Worm (Caenorhabditis elegans): ENCODE measurements around the gene sre-54.

The sre-54 gene

ce11 chrII:12332624-12333023 lies at the start of gene sre-54:
sre-54 (plus strand) TSS chrII:12332924.
- TF ChIP-seq flt-1 (GFP tag; IDR thresholded peaks at IDR 0.05): no peak
- no peak for TF ChIP-seq ceh-13 (GFP tag; optimal IDR thresholded peaks at IDR 0.05)
- no peak for TF ChIP-seq hmbx-1 (tag; optimal IDR thresholded peaks at IDR 0.05)
- no peak for TF ChIP-seq sea-1 (GFP tag; conservative IDR thresholded peaks at IDR 0.05)
- TF ChIP-seq ama-1 (optimal IDR thresholded peaks at IDR 0.05): no peak
- TF ChIP-seq F13C5.2 (tag; optimal IDR thresholded peaks at IDR 0.05): no peak
- no peak for TF ChIP-seq ceh-36 (tag; optimal IDR thresholded peaks at IDR 0.05)
- TF ChIP-seq pes-1 (GFP tag; IDR thresholded peaks at IDR 0.05): no peak
- no peak for TF ChIP-seq ets-7 (tag; optimal IDR thresholded peaks at IDR 0.05)

- TF ChIP-seq tbx-37 (GFP tag; conservative IDR thresholded peaks at IDR 0.05) (no peak), pes-1 (GFP tag; IDR thresholded peaks at IDR 0.05) (no peak), hmbx-1 (tag; optimal IDR thresholded peaks at IDR 0.05) (no peak), sea-1 (GFP tag; conservative IDR thresholded peaks at IDR 0.05) (no peak), ceh-36 (tag; optimal IDR thresholded peaks at IDR 0.05) (no peak), aly-1 (tag; optimal IDR thresholded peaks at IDR 0.05) (no peak), ets-7 (tag; optimal IDR thresholded peaks at IDR 0.05) (no peak), hnd-1 (tag; optimal IDR thresholded peaks at IDR 0.05) (no peak), hmg-4 (GFP tag; optimal IDR thresholded peaks at IDR 0.05) (no peak), tra-4 (tag; optimal IDR thresholded peaks at IDR 0.05) (no peak), B0310.2 (tag; optimal IDR thresholded peaks at IDR 0.05) (no peak), ama-1 (optimal IDR thresholded peaks at IDR 0.05) (no peak), tbx-11 (GFP tag; IDR thresholded peaks at IDR 0.05) (no peak), flt-1 (GFP tag; IDR thresholded peaks at IDR 0.05) (no peak)
These were observed 48.7 kb upstream of the sre-54 start for ce11 chrII:12284045-12284444.

- no peak for TF ChIP-seq tbx-11 (GFP tag; IDR thresholded peaks at IDR 0.05)
- TF ChIP-seq tbx-37 (GFP tag; conservative IDR thresholded peaks at IDR 0.05): no peak
- TF ChIP-seq ceh-36 (tag; optimal IDR thresholded peaks at IDR 0.05): no peak
- TF ChIP-seq B0310.2 (tag; optimal IDR thresholded peaks at IDR 0.05): no peak
- no peak for TF ChIP-seq hmg-4 (GFP tag; optimal IDR thresholded peaks at IDR 0.05)
- no peak for TF ChIP-seq ceh-13 (GFP tag; optimal IDR thresholded peaks at IDR 0.05)
- no peak for TF ChIP-seq aly-1 (tag; optimal IDR thresholded peaks at IDR 0.05)
- TF ChIP-seq ama-1 (optimal IDR thresholded peaks at IDR 0.05): no peak
- no peak for TF ChIP-seq hmbx-1 (tag; optimal IDR thresholded peaks at IDR 0.05)
- no peak for TF ChIP-seq ets-7 (tag; optimal IDR thresholded peaks at IDR 0.05)
- no peak for TF ChIP-seq flt-1 (GFP tag; IDR thresholded peaks at IDR 0.05)
- no peak for TF ChIP-seq F13C5.2 (tag; optimal IDR thresholded peaks at IDR 0.05)
- TF ChIP-seq sea-1 (GFP tag; conservative IDR thresholded peaks at IDR 0.05): no peak
- TF ChIP-seq pes-1 (GFP tag; IDR thresholded peaks at IDR 0.05): no peak
These were observed 43.6 kb upstream of the sre-54 start, which contains the start of gene Y57A10A.31 for ce11 chrII:12289085-12289484. Y57A10A.31 (plus strand) TSS chrII:12289385.

- TF ChIP-seq hnd-1 (tag; optimal IDR thresholded peaks at IDR 0.05): no peak
- no peak for TF ChIP-seq hmbx-1 (tag; optimal IDR thresholded peaks at IDR 0.05)
- no peak for TF ChIP-seq F13C5.2 (tag; optimal IDR thresholded peaks at IDR 0.05)
- TF ChIP-seq tbx-37 (GFP tag; conservative IDR thresholded peaks at IDR 0.05): no peak
- no peak for TF ChIP-seq hmg-4 (GFP tag; optimal IDR thresholded peaks at IDR 0.05)
- no peak for TF ChIP-seq sea-1 (GFP tag; conservative IDR thresholded peaks at IDR 0.05)
These were observed 36.1 kb upstream of the sre-54 start for ce11 chrII:12296591-12296990.

ce11 chrII:12300680-12301079 lies 32.0 kb upstream of the sre-54 start:
- no peak for TF ChIP-seq ceh-13 (GFP tag; optimal IDR thresholded peaks at IDR 0.05)
- no peak for TF ChIP-seq B0310.2 (tag; optimal IDR thresholded peaks at IDR 0.05)
- no peak for TF ChIP-seq scrt-1 (GFP tag; IDR thresholded peaks at IDR 0.05)
- TF ChIP-seq ceh-36 (tag; optimal IDR thresholded peaks at IDR 0.05): no peak
- no peak for TF ChIP-seq tra-4 (tag; optimal IDR thresholded peaks at IDR 0.05)

ce11 chrII:12301233-12301632 lies 31.5 kb upstream of the sre-54 start:
- TF ChIP-seq ama-1 (optimal IDR thresholded peaks at IDR 0.05) (no peak), tra-4 (tag; optimal IDR thresholded peaks at IDR 0.05) (no peak), aly-1 (tag; optimal IDR thresholded peaks at IDR 0.05) (no peak), pes-1 (GFP tag; IDR thresholded peaks at IDR 0.05) (no peak), ceh-13 (GFP tag; optimal IDR thresholded peaks at IDR 0.05) (no peak), hnd-1 (tag; optimal IDR thresholded peaks at IDR 0.05) (no peak), ceh-36 (tag; optimal IDR thresholded peaks at IDR 0.05) (no peak), flt-1 (GFP tag; IDR thresholded peaks at IDR 0.05) (no peak), F13C5.2 (tag; optimal IDR thresholded peaks at IDR 0.05) (no peak), hmbx-1 (tag; optimal IDR thresholded peaks at IDR 0.05) (no peak)

ce11 chrII:12302354-12302753 lies 30.4 kb upstream of the sre-54 start, which contains the start of gene C50E10.1:
C50E10.1 (minus strand) TSS chrII:12302454.
- TF ChIP-seq hmbx-1 (tag; optimal IDR thresholded peaks at IDR 0.05) (no peak), tbx-11 (GFP tag; IDR thresholded peaks at IDR 0.05) (no peak), aly-1 (tag; optimal IDR thresholded peaks at IDR 0.05) (no peak), scrt-1 (GFP tag; IDR thresholded peaks at IDR 0.05) (no peak), pes-1 (GFP tag; IDR thresholded peaks at IDR 0.05) (no peak), ceh-13 (GFP tag; optimal IDR thresholded peaks at IDR 0.05) (no peak), F13C5.2 (tag; optimal IDR thresholded peaks at IDR 0.05) (no peak), hnd-1 (tag; optimal IDR thresholded peaks at IDR 0.05) (no peak), hmg-4 (GFP tag; optimal IDR thresholded peaks at IDR 0.05) (no peak), sea-1 (GFP tag; conservative IDR thresholded peaks at IDR 0.05) (no peak), tra-4 (tag; optimal IDR thresholded peaks at IDR 0.05) (no peak), tbx-37 (GFP tag; conservative IDR thresholded peaks at IDR 0.05) (no peak), B0310.2 (tag; optimal IDR thresholded peaks at IDR 0.05) (no peak), ama-1 (optimal IDR thresholded peaks at IDR 0.05) (no peak), flt-1 (GFP tag; IDR thresholded peaks at IDR 0.05) (no peak), ceh-36 (tag; optimal IDR thresholded peaks at IDR 0.05) (no peak), ets-7 (tag; optimal IDR thresholded peaks at IDR 0.05) (no peak)

- TF ChIP-seq hmbx-1 (tag; optimal IDR thresholded peaks at IDR 0.05) (no peak), B0310.2 (tag; optimal IDR thresholded peaks at IDR 0.05) (no peak), ceh-36 (tag; optimal IDR thresholded peaks at IDR 0.05) (no peak), F13C5.2 (tag; optimal IDR thresholded peaks at IDR 0.05) (no peak), tbx-11 (GFP tag; IDR thresholded peaks at IDR 0.05) (no peak), aly-1 (tag; optimal IDR thresholded peaks at IDR 0.05) (no peak), scrt-1 (GFP tag; IDR thresholded peaks at IDR 0.05) (no peak), tbx-37 (GFP tag; conservative IDR thresholded peaks at IDR 0.05) (no peak), hnd-1 (tag; optimal IDR thresholded peaks at IDR 0.05) (no peak), sea-1 (GFP tag; conservative IDR thresholded peaks at IDR 0.05) (no peak), ets-7 (tag; optimal IDR thresholded peaks at IDR 0.05) (no peak), pes-1 (GFP tag; IDR thresholded peaks at IDR 0.05) (no peak), hmg-4 (GFP tag; optimal IDR thresholded peaks at IDR 0.05) (no peak), ama-1 (optimal IDR thresholded peaks at IDR 0.05) (no peak), tra-4 (tag; optimal IDR thresholded peaks at IDR 0.05) (no peak)
These were observed 29.6 kb upstream of the sre-54 start, which contains the start of gene sre-50 for ce11 chrII:12303142-12303541. sre-50 (plus strand) TSS chrII:12303525.

All from whole organism, early embryonic.